Worm (Caenorhabditis elegans): Measurements from ENCODE around the gene tax-6.

The tax-6 gene

ce11 chrIV:10461767-10462166, 39.6 kb downstream of the tax-6 start, which contains the start of gene mec-3:
mec-3 (minus strand) TSS chrIV:10461867.
- TF ChIP-seq nhr-2 (tag; optimal IDR thresholded peaks at IDR 0.05) = no peak
- no peak for TF ChIP-seq nhr-76 (tag; optimal IDR thresholded peaks at IDR 0.05)
- no peak for TF ChIP-seq tbx-8 (GFP tag; optimal IDR thresholded peaks at IDR 0.05)

- TF ChIP-seq lsy-2 (tag; optimal IDR thresholded peaks at IDR 0.05) (no peak), mab-5 (tag; optimal IDR thresholded peaks at IDR 0.05) (no peak), hlh-1 (tag; optimal IDR thresholded peaks at IDR 0.05) (no peak), ceh-83 (GFP tag; optimal IDR thresholded peaks at IDR 0.05) (no peak), pha-4 (tag; optimal IDR thresholded peaks at IDR 0.05) (no peak), nhr-76 (tag; optimal IDR thresholded peaks at IDR 0.05) (no peak), flh-1 (GFP tag; optimal IDR thresholded peaks at IDR 0.05) (no peak), M03D4.4 (tag; optimal IDR thresholded peaks at IDR 0.05) (no peak), elt-1 (tag; optimal IDR thresholded peaks at IDR 0.05; ENCODE audit: borderline replicate concordance, insufficient read depth) (no peak), mls-2 (tag; optimal IDR thresholded peaks at IDR 0.05) (no peak), tbx-8 (GFP tag; optimal IDR thresholded peaks at IDR 0.05) (no peak), ceh-39 (tag; optimal IDR thresholded peaks at IDR 0.05) (no peak), lin-32 (GFP tag; optimal IDR thresholded peaks at IDR 0.05) (no peak), nhr-2 (tag; optimal IDR thresholded peaks at IDR 0.05) (no peak), unc-120 (tag; optimal IDR thresholded peaks at IDR 0.05; ENCODE audit: poor library complexity, severe bottlenecking) (no peak), blmp-1 (tag; optimal IDR thresholded peaks at IDR 0.05) (no peak), mep-1 (tag; optimal IDR thresholded peaks at IDR 0.05) (no peak), cnd-1 (tag; optimal IDR thresholded peaks at IDR 0.05) (no peak), sptf-1 (tag; optimal IDR thresholded peaks at IDR 0.05) (no peak)
Observed at ce11 chrIV:10457137-10457536, 44.3 kb downstream of the tax-6 start, which contains the start of gene srb-17. srb-17 (minus strand) TSS chrIV:10457237.

ce11 chrIV:10453001-10453400, 48.4 kb downstream of the tax-6 start, which contains the start of gene F01D4.8:
F01D4.8 (minus strand) TSS chrIV:10453101.
- TF ChIP-seq pha-4 (tag; optimal IDR thresholded peaks at IDR 0.05) = no peak
- no peak for TF ChIP-seq ceh-43 (GFP tag; optimal IDR thresholded peaks at IDR 0.05)
- no peak for TF ChIP-seq mep-1 (tag; optimal IDR thresholded peaks at IDR 0.05)
- no peak for TF ChIP-seq bed-3 (GFP tag; optimal IDR thresholded peaks at IDR 0.05)
- TF ChIP-seq sptf-1 (tag; optimal IDR thresholded peaks at IDR 0.05) = no peak
- TF ChIP-seq sem-2 (GFP tag; optimal IDR thresholded peaks at IDR 0.05) = no peak
- no peak for TF ChIP-seq ztf-11 (tag; optimal IDR thresholded peaks at IDR 0.05)
- TF ChIP-seq lin-13 (tag; optimal IDR thresholded peaks at IDR 0.05) = no peak
- TF ChIP-seq lin-32 (GFP tag; optimal IDR thresholded peaks at IDR 0.05) = no peak
- TF ChIP-seq nhr-12 (tag; optimal IDR thresholded peaks at IDR 0.05) = no peak
- TF ChIP-seq M03D4.4 (tag; optimal IDR thresholded peaks at IDR 0.05) = no peak
- no peak for TF ChIP-seq unc-39 (tag; optimal IDR thresholded peaks at IDR 0.05)
- no peak for TF ChIP-seq unc-62 (GFP tag; optimal IDR thresholded peaks at IDR 0.05)
- no peak for TF ChIP-seq cnd-1 (tag; optimal IDR thresholded peaks at IDR 0.05)
- TF ChIP-seq tbx-8 (GFP tag; optimal IDR thresholded peaks at IDR 0.05) = no peak
- TF ChIP-seq ces-1 (GFP tag; optimal IDR thresholded peaks at IDR 0.05) = no peak
- TF ChIP-seq blmp-1 (tag; optimal IDR thresholded peaks at IDR 0.05) = no peak
- TF ChIP-seq elt-3 (tag; optimal IDR thresholded peaks at IDR 0.05) = no peak

- TF ChIP-seq M03D4.4 (tag; optimal IDR thresholded peaks at IDR 0.05) (no peak), nhr-2 (tag; optimal IDR thresholded peaks at IDR 0.05) (no peak), unc-120 (tag; optimal IDR thresholded peaks at IDR 0.05; ENCODE audit: poor library complexity, severe bottlenecking) (no peak), mab-5 (tag; optimal IDR thresholded peaks at IDR 0.05) (no peak), drap-1 (GFP tag; optimal IDR thresholded peaks at IDR 0.05) (no peak), flh-1 (GFP tag; optimal IDR thresholded peaks at IDR 0.05) (no peak), lin-13 (tag; optimal IDR thresholded peaks at IDR 0.05) (no peak), bed-3 (GFP tag; optimal IDR thresholded peaks at IDR 0.05) (no peak), nhr-12 (tag; optimal IDR thresholded peaks at IDR 0.05) (no peak), elt-3 (tag; optimal IDR thresholded peaks at IDR 0.05) (no peak), pha-4 (tag; optimal IDR thresholded peaks at IDR 0.05) (no peak), snpc-4 (tag; optimal IDR thresholded peaks at IDR 0.05) (no peak), nhr-76 (tag; optimal IDR thresholded peaks at IDR 0.05) (no peak), ces-1 (GFP tag; optimal IDR thresholded peaks at IDR 0.05) (no peak)
Observed at ce11 chrIV:10449799-10450198, 51.6 kb downstream of the tax-6 start, which contains the start of gene F13B12.4. F13B12.4 (minus strand) TSS chrIV:10449899.

ce11 chrIV:10443510-10443909, 57.9 kb downstream of the tax-6 start, which contains the start of gene F13B12.7:
F13B12.7 (plus strand) TSS chrIV:10443810.
- no peak for TF ChIP-seq unc-39 (tag; optimal IDR thresholded peaks at IDR 0.05)
